Worm (Caenorhabditis elegans): ENCODE data around the gene scav-5.

DNA sequence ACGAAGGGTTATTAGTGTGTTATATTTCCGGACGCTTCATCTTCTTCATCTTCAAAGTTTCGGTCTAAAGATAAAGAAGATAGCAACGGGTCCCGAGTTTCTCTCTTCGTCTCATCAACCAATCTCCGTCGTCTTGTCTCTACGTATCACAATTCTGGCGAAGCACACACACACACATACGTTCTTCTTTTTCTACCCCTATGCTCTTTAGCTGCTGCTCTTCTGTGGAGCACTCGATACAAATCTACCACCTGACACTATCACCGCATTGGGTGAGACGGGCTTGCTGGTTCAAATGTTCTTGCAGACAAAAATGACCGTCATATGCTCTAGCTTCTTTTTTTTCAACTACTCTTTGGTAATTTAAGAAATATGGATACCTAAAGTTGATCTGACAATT is 25.8 kb upstream of the scav-5 start:
- TF ChIP-seq dao-5 (tag; optimal IDR thresholded peaks at IDR 0.05) (no peak), W03F9.2 (tag; optimal IDR thresholded peaks at IDR 0.05) (no peak), him-1 (tag; optimal IDR thresholded peaks at IDR 0.05) (no peak)
